Worm (Caenorhabditis elegans) whole organism, young adult: ENCODE results near the gene nsph-4.3.

Experiments
- hmg-20 ChIP-seq: fragments of 200-800 bp; sonication (Bioruptor generic); IDR thresholded peaks from 2 replicates; pipeline ENCODE4 v1.3.6; 2022; ENCODE audit warnings: missing genetic modification reagents, missing genetic modification characterization, missing compliant biosample characterization
- hsf-1 ChIP-seq: fragments of 200-800 bp; sonication (Bioruptor generic); IDR thresholded peaks from 2 replicates; pipeline ENCODE4 v1.3.6; 2022; ENCODE audit warnings: missing genetic modification reagents, missing genetic modification characterization, missing compliant biosample characterization
- nfya-1 ChIP-seq: sonication (generic microtip); optimal IDR thresholded peaks from 2 replicates; lab custom pipeline; 2017; ENCODE audit warnings: antibody characterized with exemption, missing compliant biosample characterization, missing genetic modification characterization, borderline replicate concordance; ENCODE audit not compliant: insufficient read depth

DNA sequence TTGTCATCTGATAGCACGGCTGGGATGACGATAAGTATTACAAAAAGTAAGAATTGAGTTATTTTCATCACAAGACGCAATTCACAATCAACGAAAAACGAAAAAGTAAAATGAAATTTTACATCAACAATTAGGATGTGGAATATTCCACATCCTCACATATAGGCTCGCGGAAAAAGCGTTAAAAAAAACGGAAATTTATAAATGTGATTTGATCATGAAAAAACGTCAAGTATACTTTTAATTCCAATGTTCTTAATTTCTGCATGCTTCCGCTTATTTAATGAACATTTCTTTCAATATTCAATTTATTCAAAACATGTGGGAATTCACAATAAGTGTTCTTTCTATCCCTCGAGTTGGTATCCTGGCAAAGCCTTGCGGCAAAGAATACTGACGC, 845 bp downstream of the nsph-4.3 start, which contains the start of gene T04A6.3:
- TF ChIP-seq hsf-1 (GFP tag; lab: Robert Waterston, UW) (no peak), hmg-20 (GFP tag; lab: Robert Waterston, UW) (no peak), nfya-1 (tag; lab: Kevin White, UChicago) (no peak)
